Worm (Caenorhabditis elegans) whole organism, L1 larva: ENCODE data around the gene gcst-1.
A peak's percentile ranks its signal among the peaks of the same experiment; 100 is the strongest.

Experiments
- grh-1 ChIP-seq: fragments of 200-800 bp; sonication (Bioruptor generic); IDR thresholded peaks from 2 replicates; pipeline ENCODE4 v1.3.6; 2022; ENCODE audit warnings: missing genetic modification reagents, missing genetic modification characterization, missing compliant biosample characterization
- lin-39 ChIP-seq: fragments of 150-350 bp; optimal IDR thresholded peaks from 2 replicates; lab custom pipeline; 2014; ENCODE audit warnings: missing biosample characterization, missing genetic modification reagents, missing genetic modification characterization
- skn-1 ChIP-seq: fragments of 150-350 bp; optimal IDR thresholded peaks from 2 replicates; lab custom pipeline; 2014; ENCODE audit warnings: missing biosample characterization, missing genetic modification characterization
- snu-23 ChIP-seq: sonication (generic microtip); optimal IDR thresholded peaks from 2 replicates; lab custom pipeline; 2016; ENCODE audit warnings: missing genetic modification characterization, missing compliant biosample characterization
- unc-86 ChIP-seq: sonication (generic microtip); optimal IDR thresholded peaks from 2 replicates; lab custom pipeline; 2016; ENCODE audit warnings: missing genetic modification characterization, missing compliant biosample characterization

- no peak for TF ChIP-seq snu-23
- TF ChIP-seq grh-1 (GFP tag; lab: Robert Waterston, UW) = 0 out of 2 replicates have a peak, but pooled peaks have one; percentile 17
- no peak for TF ChIP-seq unc-86 (tag; lab: Kevin White, UChicago)
- TF ChIP-seq lin-39 (tag; lab: Kevin White, UChicago) = no peak
- TF ChIP-seq skn-1 (tag; lab: Kevin White, UChicago) = no peak
Observed at ce11 chrV:5667337-5667736, 45.4 kb upstream of the gcst-1 start.
